Fruit fly (Drosophila melanogaster): ENCODE data around the gene Prps.

- no peak for TF ChIP-seq CG8478 (optimal IDR thresholded peaks at IDR 0.05)
- no peak for TF ChIP-seq CTCF (optimal IDR thresholded peaks at IDR 0.05)
Measured at dm6 chr3L:9694867-9695236, 1.6 kb downstream of the Prps start.
